Fruit fly (Drosophila melanogaster) whole organism, embryonic: ENCODE measurements around the gene c12.2.
A peak's percentile ranks its signal among the peaks of the same experiment; 100 is the strongest.

Experiments used
- ATbp ChIP-seq: fragments of 200-800 bp; sonication (Bioruptor generic); optimal IDR thresholded peaks from 2 replicates; lab custom pipeline; 2017; ENCODE audit warnings: missing biosample characterization, mild to moderate bottlenecking, missing genetic modification characterization, missing genetic modification reagents
- Atf3 ChIP-seq: fragments of 200-800 bp; sonication (Bioruptor generic); optimal IDR thresholded peaks from 3 replicates; lab custom pipeline; 2016; ENCODE audit warnings: missing biosample characterization, missing genetic modification characterization
- C15 ChIP-seq: fragments of 200-800 bp; sonication (Bioruptor generic); IDR thresholded peaks from 3 replicates; pipeline ENCODE4 v1.3.6; 2022; ENCODE audit warnings: missing biosample characterization, missing genetic modification characterization
- CG10147 ChIP-seq: fragments of 200-800 bp; sonication (Bioruptor generic); optimal IDR thresholded peaks from 2 replicates; lab custom pipeline; 2019; ENCODE audit warnings: missing biosample characterization, mild to moderate bottlenecking, missing genetic modification characterization, moderate library complexity
- CG1024 ChIP-seq: fragments of 200-800 bp; sonication (Bioruptor generic); IDR thresholded peaks from 2 replicates; pipeline ENCODE4 v1.3.6; 2022; ENCODE audit warnings: missing biosample characterization, missing genetic modification characterization
- CG10366 ChIP-seq: fragments of 200-800 bp; sonication (Bioruptor generic); IDR thresholded peaks from 2 replicates; pipeline ENCODE4 v1.3.6; 2022; ENCODE audit warnings: missing biosample characterization, missing genetic modification characterization
- CG11085 ChIP-seq: fragments of 200-800 bp; sonication (Bioruptor generic); IDR thresholded peaks from 2 replicates; pipeline ENCODE4 v1.3.6; 2022; ENCODE audit warnings: missing biosample characterization, missing genetic modification characterization
- CG11093 ChIP-seq: fragments of 200-800 bp; sonication (Bioruptor generic); IDR thresholded peaks from 3 replicates; pipeline ENCODE4 v1.3.6; 2022; ENCODE audit warnings: missing biosample characterization, missing genetic modification characterization
- CG12299 ChIP-seq: fragments of 200-800 bp; sonication (Bioruptor generic); optimal IDR thresholded peaks from 2 replicates; lab custom pipeline; 2018; ENCODE audit warnings: missing biosample characterization, mild to moderate bottlenecking, missing genetic modification characterization
- CG12659 ChIP-seq: fragments of 200-800 bp; sonication (Bioruptor generic); optimal IDR thresholded peaks from 3 replicates; lab custom pipeline; 2017; ENCODE audit warnings: mild to moderate bottlenecking, missing biosample characterization, missing genetic modification reagents, missing genetic modification characterization
- CG13424 ChIP-seq: fragments of 200-800 bp; sonication (Bioruptor generic); optimal IDR thresholded peaks from 2 replicates; lab custom pipeline; 2019; ENCODE audit warnings: missing biosample characterization, mild to moderate bottlenecking, missing genetic modification characterization, moderate library complexity
- CG15479 ChIP-seq: fragments of 200-800 bp; sonication (Bioruptor generic); optimal IDR thresholded peaks from 3 replicates; lab custom pipeline; 2019; ENCODE audit warnings: missing biosample characterization, mild to moderate bottlenecking, missing genetic modification characterization, moderate library complexity
- CG1647 ChIP-seq: fragments of 200-800 bp; sonication (Bioruptor generic); optimal IDR thresholded peaks from 3 replicates; lab custom pipeline; 2016; ENCODE audit warnings: missing biosample characterization, missing genetic modification characterization
- CG2889 ChIP-seq: fragments of 200-800 bp; sonication (Bioruptor generic); IDR thresholded peaks from 3 replicates; pipeline ENCODE4 v1.3.6; 2022; ENCODE audit warnings: missing biosample characterization, missing genetic modification characterization
- CG32772 ChIP-seq: fragments of 200-800 bp; sonication (Bioruptor generic); IDR thresholded peaks from 2 replicates; pipeline ENCODE4 v1.3.6; 2022; ENCODE audit warnings: missing biosample characterization, missing genetic modification characterization
- CG4282 ChIP-seq: fragments of 200-800 bp; sonication (Bioruptor generic); optimal IDR thresholded peaks from 2 replicates; lab custom pipeline; 2016; ENCODE audit warnings: missing biosample characterization, missing genetic modification characterization
- CG4617 ChIP-seq: fragments of 200-800 bp; sonication (Bioruptor generic); optimal IDR thresholded peaks from 3 replicates; lab custom pipeline; 2016; ENCODE audit warnings: missing biosample characterization, missing genetic modification characterization, borderline replicate concordance
- CG4707 ChIP-seq: fragments of 200-800 bp; sonication (Bioruptor generic); optimal IDR thresholded peaks from 2 replicates; lab custom pipeline; 2018; ENCODE audit warnings: missing biosample characterization, mild to moderate bottlenecking, missing genetic modification characterization, moderate library complexity
- CG4854 ChIP-seq: fragments of 200-800 bp; sonication (Bioruptor generic); optimal IDR thresholded peaks from 2 replicates; lab custom pipeline; 2016; ENCODE audit warnings: missing biosample characterization, missing genetic modification characterization, inconsistent platforms
- CG9817 ChIP-seq: fragments of 200-800 bp; sonication (Bioruptor generic); optimal IDR thresholded peaks from 2 replicates; lab custom pipeline; 2018; ENCODE audit warnings: missing biosample characterization, mild to moderate bottlenecking, missing genetic modification characterization, moderate library complexity
- D ChIP-seq, 2 experiments: fragments of 200-800 bp in 1 of 2; fragments of >200 bp in 1 of 2; sonication (Bioruptor generic) in 1 of 2; optimal IDR thresholded peaks; 2 replicates in 1 of 2; 3 replicates in 1 of 2; lab custom pipeline; 2017; ENCODE audit warnings: mild to moderate bottlenecking in 1 of 2, missing biosample characterization in 1 of 2, missing genetic modification characterization in 1 of 2, missing genetic modification reagents in 1 of 2
- D19A ChIP-seq: fragments of 200-800 bp; optimal IDR thresholded peaks from 3 replicates; lab custom pipeline; 2019; ENCODE audit warnings: missing biosample characterization, mild to moderate bottlenecking, missing genetic modification characterization, moderate library complexity
- Dip3 ChIP-seq: fragments of 200-800 bp; sonication (Bioruptor generic); optimal IDR thresholded peaks from 3 replicates; lab custom pipeline; 2016; ENCODE audit warnings: missing biosample characterization, missing genetic modification characterization
- Ets65A ChIP-seq: fragments of 200-800 bp; sonication (Bioruptor generic); peaks from one replicate; lab custom pipeline; 2016; ENCODE audit warnings: missing biosample characterization, missing genetic modification characterization
- Fer2 ChIP-seq: fragments of 200-800 bp; sonication (Bioruptor generic); optimal IDR thresholded peaks from 2 replicates; lab custom pipeline; 2018; ENCODE audit warnings: missing biosample characterization, mild to moderate bottlenecking, missing genetic modification characterization, moderate library complexity
- Jarid2 ChIP-seq: fragments of 200-800 bp; sonication (Bioruptor generic); optimal IDR thresholded peaks from 3 replicates; lab custom pipeline; 2017; ENCODE audit warnings: mild to moderate bottlenecking, missing biosample characterization, missing genetic modification reagents, missing genetic modification characterization
- Kr ChIP-seq: fragments of 200-800 bp; sonication (Bioruptor generic); optimal IDR thresholded peaks from 2 replicates; lab custom pipeline; 2017; ENCODE audit warnings: missing biosample characterization, mild to moderate bottlenecking, missing genetic modification characterization
- Nf-YA ChIP-seq: fragments of 200-800 bp; sonication (Bioruptor generic); IDR thresholded peaks from 2 replicates; pipeline ENCODE4 v1.3.6; 2022; ENCODE audit warnings: missing biosample characterization, missing genetic modification characterization
- Nf-YB ChIP-seq: fragments of 200-800 bp; sonication (Bioruptor generic); optimal IDR thresholded peaks from 3 replicates; lab custom pipeline; 2019; ENCODE audit warnings: missing biosample characterization, mild to moderate bottlenecking, missing genetic modification characterization, moderate library complexity
- PHDP ChIP-seq: fragments of 200-800 bp; sonication (Bioruptor generic); optimal IDR thresholded peaks from 3 replicates; lab custom pipeline; 2018; ENCODE audit warnings: missing biosample characterization, mild to moderate bottlenecking, missing genetic modification characterization, moderate library complexity
- amos ChIP-seq: fragments of 200-800 bp; sonication (Bioruptor generic); IDR thresholded peaks from 2 replicates; pipeline ENCODE4 v1.3.6; 2022; ENCODE audit warnings: missing biosample characterization, missing genetic modification characterization; ENCODE audit not compliant: partially characterized antibody
- br ChIP-seq: fragments of >200 bp; optimal IDR thresholded peaks from 2 replicates; lab custom pipeline; 2017
- dati ChIP-seq: fragments of 200-800 bp; sonication (Bioruptor generic); IDR thresholded peaks from 2 replicates; pipeline ENCODE4 v1.3.6; 2022; ENCODE audit warnings: missing biosample characterization, missing genetic modification characterization
- dysf ChIP-seq: fragments of 200-800 bp; sonication (Bioruptor generic); IDR thresholded peaks from 3 replicates; pipeline ENCODE4 v1.3.6; 2022; ENCODE audit warnings: missing biosample characterization, missing genetic modification characterization
- eve ChIP-seq, 2 experiments: fragments of >200 bp; optimal IDR thresholded peaks; 2 replicates each; lab custom pipeline; 2017; ENCODE audit warnings: missing biosample characterization in 2 of 2, missing genetic modification characterization in 2 of 2
- gce ChIP-seq: fragments of 200-800 bp; sonication (Bioruptor generic); IDR thresholded peaks from 3 replicates; pipeline ENCODE4 v1.3.6; 2022; ENCODE audit warnings: missing biosample characterization, missing genetic modification characterization
- her ChIP-seq: fragments of 200-800 bp; sonication (Bioruptor generic); optimal IDR thresholded peaks from 2 replicates; lab custom pipeline; 2016; ENCODE audit warnings: missing biosample characterization, missing genetic modification characterization
- jumu ChIP-seq: fragments of 200-800 bp; sonication (Bioruptor generic); optimal IDR thresholded peaks from 3 replicates; lab custom pipeline; 2016; ENCODE audit warnings: missing biosample characterization, missing genetic modification characterization
- luna ChIP-seq: fragments of 200-800 bp; sonication (Bioruptor generic); optimal IDR thresholded peaks from 2 replicates; lab custom pipeline; 2016; ENCODE audit warnings: missing biosample characterization, missing genetic modification characterization
- nau ChIP-seq: fragments of 200-800 bp; sonication (Bioruptor generic); optimal IDR thresholded peaks from 3 replicates; lab custom pipeline; 2017; ENCODE audit warnings: missing biosample characterization, mild to moderate bottlenecking, missing genetic modification characterization, missing genetic modification reagents
- run ChIP-seq: fragments of 200-800 bp; sonication (Bioruptor generic); optimal IDR thresholded peaks from 3 replicates; lab custom pipeline; 2018; ENCODE audit warnings: missing biosample characterization, mild to moderate bottlenecking, missing genetic modification characterization
- salm ChIP-seq: fragments of 200-800 bp; sonication (Bioruptor generic); optimal IDR thresholded peaks from 2 replicates; lab custom pipeline; 2018; ENCODE audit warnings: missing biosample characterization, mild to moderate bottlenecking, missing genetic modification characterization
- tap ChIP-seq: fragments of 200-800 bp; optimal IDR thresholded peaks from 3 replicates; lab custom pipeline; 2019; ENCODE audit warnings: missing biosample characterization, mild to moderate bottlenecking, missing genetic modification characterization, moderate library complexity
- tin ChIP-seq: fragments of 200-800 bp; sonication (Bioruptor generic); optimal IDR thresholded peaks from 3 replicates; lab custom pipeline; 2016; ENCODE audit warnings: missing biosample characterization, missing genetic modification characterization
- unc-4 ChIP-seq: fragments of 200-800 bp; sonication (Bioruptor generic); IDR thresholded peaks from 2 replicates; pipeline ENCODE4 v1.3.6; 2022; ENCODE audit warnings: missing biosample characterization, missing genetic modification characterization; ENCODE audit not compliant: partially characterized antibody
- vnd ChIP-seq: fragments of 200-800 bp; sonication (Bioruptor generic); IDR thresholded peaks from 3 replicates; pipeline ENCODE4 v1.3.6; 2022; ENCODE audit warnings: missing biosample characterization, missing genetic modification characterization; ENCODE audit not compliant: partially characterized antibody
- z ChIP-seq: fragments of 200-800 bp; sonication (Bioruptor generic); IDR thresholded peaks from 3 replicates; pipeline ENCODE4 v1.3.6; 2022; ENCODE audit warnings: missing biosample characterization, missing genetic modification characterization

c12.2 gene

dm6 chrX:9352112-9353096 lies 33.2 kb downstream of the c12.2 start (continued):
- TF ChIP-seq CG13424 (peak; percentile 87), nau (GFP tag; lab: Kevin White, UChicago) (peak; percentile 83), CG4707 (peak; percentile 55), tin (peak; percentile 73), br (lab: Kevin White, UChicago) (no peak), Kr (GFP tag; lab: Kevin White, UChicago) (no peak), luna (GFP tag; lab: Kevin White, UChicago) (peak; percentile 61), jumu (peak; percentile 57), D (optimal IDR thresholded peaks at IDR 0.05; lab: Kevin White, UChicago) (no peak), D (GFP tag; optimal IDR thresholded peaks at IDR 0.05; lab: Kevin White, UChicago) (peak; percentile 69), CG11093 (GFP tag; lab: Robert Waterston, UW) (peak; percentile 40; the same call in 1 of the 3 replicates), CG12659 (GFP tag; lab: Kevin White, UChicago) (peak; percentile 80), CG4854 (GFP tag; lab: Kevin White, UChicago) (peak; percentile 61), Jarid2 (peak; percentile 57), CG4282 (GFP tag; lab: Kevin White, UChicago) (no peak), gce (peak; percentile 32; the same call in 1 of the 3 replicates), D19A (tag; lab: Kevin White, UChicago) (peak; percentile 77), Nf-YB (GFP tag; lab: Kevin White, UChicago) (peak; percentile 61), eve (GFP tag; optimal IDR thresholded peaks at IDR 0.05; lab: Kevin White, UChicago) (peak in 1 of 2 experiments; percentile 91), CG32772 (GFP tag; lab: Robert Waterston, UW) (peak; percentile 66), CG1024 (0 out of 2 replicates have a peak, but pooled peaks have one; percentile 24), dysf (GFP tag; lab: Robert Waterston, UW) (peak; percentile 88), ATbp (GFP tag; lab: Kevin White, UChicago) (peak; percentile 74), her (GFP tag; lab: Kevin White, UChicago) (peak; percentile 40), PHDP (tag; lab: Kevin White, UChicago) (peak; percentile 88), z (GFP tag; lab: Robert Waterston, UW) (no peak), run (tag; lab: Kevin White, UChicago) (peak; percentile 70), CG12299 (tag; lab: Kevin White, UChicago) (peak; percentile 75), Nf-YA (GFP tag; lab: Robert Waterston, UW) (peak; percentile 70), vnd (GFP tag; lab: Robert Waterston, UW) (no peak), Fer2 (tag; lab: Kevin White, UChicago) (peak; percentile 61), CG9817 (tag; lab: Kevin White, UChicago) (peak; percentile 77), tap (peak; percentile 88), Ets65A (GFP tag; lab: Kevin White, UChicago) (peak; percentile 93), Dip3 (GFP tag; lab: Kevin White, UChicago) (peak; percentile 81), dati (0 out of 2 replicates have a peak, but pooled peaks have one; percentile 9), CG1647 (GFP tag; lab: Kevin White, UChicago) (peak; percentile 64), CG4617 (GFP tag; lab: Kevin White, UChicago) (peak; percentile 19), CG2889 (GFP tag; lab: Robert Waterston, UW) (peak; percentile 65; the same call in 1 of the 3 replicates), amos (GFP tag; lab: Robert Waterston, UW) (no peak), CG10366 (peak; percentile 79), CG11085 (GFP tag; lab: Robert Waterston, UW) (peak; percentile 80), unc-4 (GFP tag; lab: Robert Waterston, UW) (no peak), Atf3 (peak; percentile 41), CG10147 (GFP tag; lab: Kevin White, UChicago) (peak; percentile 89), C15 (GFP tag; lab: Robert Waterston, UW) (no peak), CG15479 (GFP tag; lab: Kevin White, UChicago) (no peak), salm (peak; percentile 72)
